Fruit fly (Drosophila melanogaster) whole organism, embryonic: ENCODE results near the gene CG31211.

Source experiments
- ATbp ChIP-seq: fragments of 200-800 bp; sonication (Bioruptor generic); optimal IDR thresholded peaks from 2 replicates; lab custom pipeline; 2017; ENCODE audit warnings: missing biosample characterization, mild to moderate bottlenecking, missing genetic modification characterization, missing genetic modification reagents
- Bgb ChIP-seq: fragments of 200-800 bp; sonication (Bioruptor generic); IDR thresholded peaks from 2 replicates; pipeline ENCODE4 v1.3.6; 2022; ENCODE audit warnings: missing biosample characterization, missing genetic modification characterization; ENCODE audit not compliant: partially characterized antibody
- Blimp-1 ChIP-seq: fragments of 200-800 bp; sonication (Bioruptor generic); optimal IDR thresholded peaks from 3 replicates; lab custom pipeline; 2018; ENCODE audit warnings: missing biosample characterization, missing genetic modification characterization, mild to moderate bottlenecking, moderate library complexity, missing genetic modification reagents
- CG12071 ChIP-seq: fragments of 200-800 bp; sonication (Bioruptor generic); optimal IDR thresholded peaks from 3 replicates; lab custom pipeline; 2018; ENCODE audit warnings: missing biosample characterization, mild to moderate bottlenecking, missing genetic modification characterization
- CG1233 ChIP-seq: fragments of 200-800 bp; sonication (Bioruptor generic); optimal IDR thresholded peaks from 4 replicates; lab custom pipeline; 2018; ENCODE audit warnings: missing biosample characterization, mild to moderate bottlenecking, missing genetic modification characterization
- CG17359 ChIP-seq: fragments of 200-800 bp; sonication (Bioruptor generic); optimal IDR thresholded peaks from 3 replicates; lab custom pipeline; 2018; ENCODE audit warnings: missing biosample characterization, mild to moderate bottlenecking, missing genetic modification characterization, moderate library complexity
- CG1792 ChIP-seq: fragments of 200-800 bp; sonication (Bioruptor generic); optimal IDR thresholded peaks from 2 replicates; lab custom pipeline; 2016; ENCODE audit warnings: missing biosample characterization, missing genetic modification characterization
- CG18262 ChIP-seq: fragments of 200-800 bp; optimal IDR thresholded peaks from 3 replicates; lab custom pipeline; 2019; ENCODE audit warnings: missing biosample characterization, mild to moderate bottlenecking, missing genetic modification characterization, moderate library complexity
- CG2678 ChIP-seq: fragments of 200-800 bp; sonication (Bioruptor generic); optimal IDR thresholded peaks from 3 replicates; lab custom pipeline; 2019; ENCODE audit warnings: missing biosample characterization, mild to moderate bottlenecking, missing genetic modification characterization, moderate library complexity
- CG2875 ChIP-seq: fragments of 200-800 bp; sonication (Bioruptor generic); optimal IDR thresholded peaks from 2 replicates; lab custom pipeline; 2017; ENCODE audit warnings: missing biosample characterization, mild to moderate bottlenecking, missing genetic modification characterization, missing genetic modification reagents
- CG33213 ChIP-seq: fragments of 200-800 bp; sonication (Bioruptor generic); optimal IDR thresholded peaks from 3 replicates; lab custom pipeline; 2016; ENCODE audit warnings: missing biosample characterization, missing genetic modification characterization
- CG3407 ChIP-seq: fragments of 200-800 bp; sonication (Bioruptor generic); optimal IDR thresholded peaks from 2 replicates; lab custom pipeline; 2018; ENCODE audit warnings: missing biosample characterization, mild to moderate bottlenecking, missing genetic modification characterization
- CG34376 ChIP-seq: fragments of 200-800 bp; sonication (Bioruptor generic); optimal IDR thresholded peaks from 2 replicates; lab custom pipeline; 2018; ENCODE audit warnings: missing biosample characterization, mild to moderate bottlenecking, missing genetic modification characterization
- CG4360 ChIP-seq: fragments of 200-800 bp; sonication (Bioruptor generic); IDR thresholded peaks from 2 replicates; pipeline ENCODE4 v1.3.6; 2022; ENCODE audit warnings: missing biosample characterization, missing genetic modification characterization
- CG4424 ChIP-seq: fragments of 200-800 bp; sonication (Bioruptor generic); optimal IDR thresholded peaks from 3 replicates; lab custom pipeline; 2016; ENCODE audit warnings: missing biosample characterization, missing genetic modification characterization
- CG4707 ChIP-seq: fragments of 200-800 bp; sonication (Bioruptor generic); optimal IDR thresholded peaks from 2 replicates; lab custom pipeline; 2018; ENCODE audit warnings: missing biosample characterization, mild to moderate bottlenecking, missing genetic modification characterization, moderate library complexity
- CG5180 ChIP-seq: fragments of 200-800 bp; sonication (Bioruptor generic); optimal IDR thresholded peaks from 3 replicates; lab custom pipeline; 2017; ENCODE audit warnings: missing biosample characterization, missing genetic modification characterization, mild to moderate bottlenecking, moderate library complexity, missing genetic modification reagents
- CG6813 ChIP-seq: fragments of 200-800 bp; sonication (Bioruptor generic); optimal IDR thresholded peaks from 2 replicates; lab custom pipeline; 2017; ENCODE audit warnings: missing biosample characterization, missing genetic modification characterization, mild to moderate bottlenecking, moderate library complexity, missing genetic modification reagents
- CG8281 ChIP-seq: fragments of 200-800 bp; sonication (Bioruptor generic); optimal IDR thresholded peaks from 2 replicates; lab custom pipeline; 2018; ENCODE audit warnings: missing biosample characterization, mild to moderate bottlenecking, missing genetic modification characterization, moderate library complexity
- Chrac-16 ChIP-seq: fragments of 200-800 bp; sonication (Bioruptor generic); optimal IDR thresholded peaks from 3 replicates; lab custom pipeline; 2016; ENCODE audit warnings: missing biosample characterization, missing genetic modification characterization
- CrebB ChIP-seq: fragments of 200-800 bp; sonication (Bioruptor generic); optimal IDR thresholded peaks from 3 replicates; lab custom pipeline; 2018; ENCODE audit warnings: missing biosample characterization, mild to moderate bottlenecking, missing genetic modification characterization
- D19A ChIP-seq: fragments of 200-800 bp; optimal IDR thresholded peaks from 3 replicates; lab custom pipeline; 2019; ENCODE audit warnings: missing biosample characterization, mild to moderate bottlenecking, missing genetic modification characterization, moderate library complexity
- Dp ChIP-seq: fragments of 200-800 bp; sonication (Bioruptor generic); optimal IDR thresholded peaks from 2 replicates; lab custom pipeline; 2018; ENCODE audit warnings: missing biosample characterization, mild to moderate bottlenecking, missing genetic modification characterization, moderate library complexity
- E2f2 ChIP-seq: fragments of 200-800 bp; sonication (Bioruptor generic); IDR thresholded peaks from 2 replicates; pipeline ENCODE4 v1.3.6; 2022; ENCODE audit warnings: missing biosample characterization, missing genetic modification characterization
- H15 ChIP-seq: fragments of 200-800 bp; sonication (Bioruptor generic); IDR thresholded peaks from 3 replicates; pipeline ENCODE4 v1.3.6; 2022; ENCODE audit warnings: missing biosample characterization, missing genetic modification characterization
- HLHmδ ChIP-seq: fragments of 200-800 bp; sonication (Bioruptor generic); optimal IDR thresholded peaks from 2 replicates; lab custom pipeline; 2018; ENCODE audit warnings: missing biosample characterization, mild to moderate bottlenecking, missing genetic modification characterization, moderate library complexity
- Lhr ChIP-seq: fragments of 200-800 bp; sonication (Bioruptor generic); optimal IDR thresholded peaks from 3 replicates; lab custom pipeline; 2017; ENCODE audit warnings: mild to moderate bottlenecking, missing biosample characterization, missing genetic modification reagents, missing genetic modification characterization
- MESR4 ChIP-seq: fragments of 200-800 bp; sonication (Bioruptor generic); optimal IDR thresholded peaks from 2 replicates; lab custom pipeline; 2018; ENCODE audit warnings: missing biosample characterization, mild to moderate bottlenecking, missing genetic modification characterization, moderate library complexity
- Max ChIP-seq: fragments of 200-800 bp; sonication (Bioruptor generic); optimal IDR thresholded peaks from 2 replicates; lab custom pipeline; 2016; ENCODE audit warnings: missing biosample characterization, mild to moderate bottlenecking, missing genetic modification characterization
- Pdp1 ChIP-seq, 2 experiments: fragments of 200-800 bp; sonication (Bioruptor generic); optimal IDR thresholded peaks; 3 replicates each; lab custom pipeline; 2016; ENCODE audit warnings: missing biosample characterization in 2 of 2, missing genetic modification characterization in 2 of 2, mild to moderate bottlenecking in 1 of 2, moderate library complexity in 1 of 2
- Stat92E ChIP-seq, 3 experiments: fragments of >200 bp in 2 of 3; fragments of 200-800 bp in 1 of 3; sonication (Bioruptor generic) in 1 of 3; optimal IDR thresholded peaks; 2 replicates each; lab custom pipeline; 2017 to 2019; ENCODE audit warnings: missing biosample characterization in 3 of 3, missing genetic modification characterization in 3 of 3, mild to moderate bottlenecking in 1 of 3, moderate library complexity in 1 of 3
- abd-A ChIP-seq: fragments of 200-800 bp; sonication (Bioruptor generic); optimal IDR thresholded peaks from 3 replicates; lab custom pipeline; 2019; ENCODE audit warnings: missing biosample characterization, mild to moderate bottlenecking, missing genetic modification characterization, moderate library complexity
- cato ChIP-seq: fragments of 200-800 bp; sonication (Bioruptor generic); optimal IDR thresholded peaks from 2 replicates; lab custom pipeline; 2016; ENCODE audit warnings: missing biosample characterization, missing genetic modification characterization, borderline replicate concordance
- cg ChIP-seq: fragments of 200-800 bp; sonication (Bioruptor generic); optimal IDR thresholded peaks from 3 replicates; lab custom pipeline; 2019; ENCODE audit warnings: missing biosample characterization, mild to moderate bottlenecking, missing genetic modification characterization, moderate library complexity
- fd64A ChIP-seq: fragments of 200-800 bp; sonication (Bioruptor generic); optimal IDR thresholded peaks from 3 replicates; lab custom pipeline; 2018; ENCODE audit warnings: missing biosample characterization, mild to moderate bottlenecking, missing genetic modification characterization
- gro ChIP-seq: fragments of 200-800 bp; sonication (Bioruptor generic); optimal IDR thresholded peaks from 2 replicates; lab custom pipeline; 2016; ENCODE audit warnings: missing biosample characterization, missing genetic modification characterization
- inv ChIP-seq: fragments of 200-800 bp; sonication (Bioruptor generic); IDR thresholded peaks from 2 replicates; pipeline ENCODE4 v1.3.6; 2022; ENCODE audit warnings: missing biosample characterization, missing genetic modification characterization; ENCODE audit not compliant: partially characterized antibody
- jigr1 ChIP-seq: fragments of 200-800 bp; sonication (Bioruptor generic); IDR thresholded peaks from 3 replicates; pipeline ENCODE4 v1.3.6; 2022; ENCODE audit warnings: missing biosample characterization, missing genetic modification characterization
- kni ChIP-seq: fragments of 200-800 bp; sonication (Bioruptor generic); optimal IDR thresholded peaks from 3 replicates; lab custom pipeline; 2017; ENCODE audit warnings: mild to moderate bottlenecking, missing biosample characterization, missing genetic modification reagents, missing genetic modification characterization
- nau ChIP-seq: fragments of 200-800 bp; sonication (Bioruptor generic); optimal IDR thresholded peaks from 3 replicates; lab custom pipeline; 2017; ENCODE audit warnings: missing biosample characterization, mild to moderate bottlenecking, missing genetic modification characterization, missing genetic modification reagents
- oc ChIP-seq: fragments of 200-800 bp; sonication (Bioruptor generic); optimal IDR thresholded peaks from 2 replicates; lab custom pipeline; 2018; ENCODE audit warnings: missing biosample characterization, mild to moderate bottlenecking, missing genetic modification characterization, moderate library complexity
- onecut ChIP-seq: fragments of 200-800 bp; sonication (Bioruptor generic); IDR thresholded peaks from 2 replicates; pipeline ENCODE4 v1.3.6; 2022; ENCODE audit warnings: missing biosample characterization, missing genetic modification characterization
- pros ChIP-seq: fragments of 200-800 bp; sonication (Bioruptor generic); optimal IDR thresholded peaks from 3 replicates; lab custom pipeline; 2019; ENCODE audit warnings: missing biosample characterization, mild to moderate bottlenecking, missing genetic modification characterization, moderate library complexity
- repo ChIP-seq: fragments of 200-800 bp; sonication (Bioruptor generic); optimal IDR thresholded peaks from 2 replicates; lab custom pipeline; 2016; ENCODE audit warnings: missing biosample characterization, missing genetic modification characterization
- sqz ChIP-seq: fragments of 200-800 bp; sonication (Bioruptor generic); optimal IDR thresholded peaks from 3 replicates; lab custom pipeline; 2018; ENCODE audit warnings: missing biosample characterization, mild to moderate bottlenecking, missing genetic modification characterization
- sug ChIP-seq: fragments of 200-800 bp; optimal IDR thresholded peaks from 2 replicates; lab custom pipeline; 2019; ENCODE audit warnings: missing biosample characterization, mild to moderate bottlenecking, missing genetic modification characterization, moderate library complexity
- toy ChIP-seq: fragments of 200-800 bp; sonication (Bioruptor generic); IDR thresholded peaks from 2 replicates; pipeline ENCODE4 v1.3.6; 2022; ENCODE audit warnings: missing biosample characterization, missing genetic modification characterization
- tup ChIP-seq: fragments of 200-800 bp; sonication (Bioruptor generic); optimal IDR thresholded peaks from 2 replicates; lab custom pipeline; 2016; ENCODE audit warnings: missing biosample characterization, mild to moderate bottlenecking, missing genetic modification characterization, moderate library complexity

The CG31211 gene

dm6 chr3R:11948903-11949358 lies 549 bp upstream of the CG31211 start, which contains the start of gene Cad87A (continued):
- TF ChIP-seq Stat92E (GFP tag; optimal IDR thresholded peaks at IDR 0.05; lab: Kevin White, UChicago) (peak in 1 of 3 experiments; percentile 62), oc (tag; lab: Kevin White, UChicago) (peak; percentile 45), E2f2 (no peak), sqz (GFP tag; lab: Kevin White, UChicago) (peak; percentile 2), CG4424 (no peak), CG4360 (no peak), CG1233 (GFP tag; lab: Kevin White, UChicago) (no peak), cg (GFP tag; lab: Kevin White, UChicago) (peak; percentile 96), Lhr (GFP tag; lab: Kevin White, UChicago) (peak; percentile 25), Bgb (GFP tag; lab: Robert Waterston, UW) (no peak), CG3407 (peak; percentile 14), abd-A (peak; percentile 92), Blimp-1 (GFP tag; lab: Kevin White, UChicago) (no peak), ATbp (GFP tag; lab: Kevin White, UChicago) (peak; percentile 59), CG6813 (GFP tag; lab: Kevin White, UChicago) (peak; percentile 11), gro (GFP tag; lab: Kevin White, UChicago) (peak; percentile 82), D19A (peak; percentile 34), cato (no peak), H15 (GFP tag; lab: Robert Waterston, UW) (no peak), fd64A (GFP tag; lab: Kevin White, UChicago) (peak; percentile 61), jigr1 (GFP tag; lab: Robert Waterston, UW) (no peak), Max (peak; percentile 53), Pdp1 (GFP tag; optimal IDR thresholded peaks at IDR 0.05; lab: Kevin White, UChicago) (peak in 1 of 2 experiments; percentile 78), CG2678 (tag; lab: Kevin White, UChicago) (no peak), CG18262 (tag; lab: Kevin White, UChicago) (peak; percentile 20), CrebB (peak; percentile 67), kni (GFP tag; lab: Kevin White, UChicago) (peak; percentile 80), toy (GFP tag; lab: Robert Waterston, UW) (no peak), CG33213 (GFP tag; lab: Kevin White, UChicago) (peak; percentile 51), CG1792 (GFP tag; lab: Kevin White, UChicago) (peak; percentile 2), CG4707 (peak; percentile 36), repo (peak; percentile 58), inv (GFP tag; lab: Robert Waterston, UW) (no peak), CG2875 (GFP tag; lab: Kevin White, UChicago) (peak; percentile 50), CG8281 (peak; percentile 7), onecut (GFP tag; lab: Robert Waterston, UW) (peak; percentile 54), CG12071 (peak; percentile 45), Chrac-16 (GFP tag; lab: Kevin White, UChicago) (no peak), tup (GFP tag; lab: Kevin White, UChicago) (no peak), CG34376 (GFP tag; lab: Kevin White, UChicago) (peak; percentile 62), MESR4 (GFP tag; lab: Kevin White, UChicago) (peak; percentile 29), HLHmδ (GFP tag; lab: Kevin White, UChicago) (peak; percentile 82), nau (GFP tag; lab: Kevin White, UChicago) (peak; percentile 35), Dp (GFP tag; lab: Kevin White, UChicago) (peak; percentile 53), CG17359 (tag; lab: Kevin White, UChicago) (peak; percentile 23), sug (tag; lab: Kevin White, UChicago) (peak; percentile 20), CG5180 (GFP tag; lab: Kevin White, UChicago) (peak; percentile 46), pros (GFP tag; lab: Kevin White, UChicago) (peak; percentile 52)
